Fruit fly (Drosophila melanogaster) whole organism: ENCODE data around the gene CG14269.

Experiments
- CG8478 ChIP-seq: fragments of >200 bp; optimal IDR thresholded peaks from 2 replicates; lab custom pipeline; 2018; ENCODE audit warnings: inconsistent platforms
- Dll ChIP-seq: fragments of >200 bp; optimal IDR thresholded peaks from 2 replicates; lab custom pipeline; 2017
- EcR ChIP-seq, 2 experiments: fragments of >200 bp; optimal IDR thresholded peaks; 2 replicates each; lab custom pipeline; 2017; ENCODE audit warnings: missing biosample characterization in 2 of 2, missing genetic modification characterization in 2 of 2, missing genetic modification reagents in 2 of 2
- pan ChIP-seq: fragments of >200 bp; optimal IDR thresholded peaks from 2 replicates; lab custom pipeline; 2017
- psq ChIP-seq: fragments of >200 bp; optimal IDR thresholded peaks from 2 replicates; lab custom pipeline; 2017
- usp ChIP-seq: fragments of >200 bp; optimal IDR thresholded peaks from 2 replicates; lab custom pipeline; 2017; ENCODE audit warnings: missing biosample characterization, missing genetic modification characterization, mixed read lengths

The CG14269 gene

dm6 chrX:3458491-3458890, 22.9 kb upstream of the CG14269 start:
- TF ChIP-seq EcR (GFP tag; optimal IDR thresholded peaks at IDR 0.05; lab: Kevin White, UChicago) (no peak), usp (GFP tag; lab: Kevin White, UChicago) (no peak), pan (lab: Kevin White, UChicago) (no peak), psq (lab: Kevin White, UChicago) (no peak), CG8478 (lab: Kevin White, UChicago) (no peak), Dll (lab: Kevin White, UChicago) (no peak)

- TF ChIP-seq usp (GFP tag; lab: Kevin White, UChicago), result no peak
- TF ChIP-seq pan (lab: Kevin White, UChicago), result no peak
- TF ChIP-seq Dll (lab: Kevin White, UChicago), result no peak
- no peak for TF ChIP-seq CG8478 (lab: Kevin White, UChicago)
- no peak for TF ChIP-seq EcR (GFP tag; optimal IDR thresholded peaks at IDR 0.05; lab: Kevin White, UChicago)
Observed at dm6 chrX:3457518-3457917, 21.9 kb upstream of the CG14269 start.

dm6 chrX:3455431-3456001, 19.9 kb upstream of the CG14269 start:
- no peak for TF ChIP-seq psq (lab: Kevin White, UChicago)
- no peak for TF ChIP-seq pan (lab: Kevin White, UChicago)
- no peak for TF ChIP-seq Dll (lab: Kevin White, UChicago)
- no peak for TF ChIP-seq CG8478 (lab: Kevin White, UChicago)
- no peak for TF ChIP-seq usp (GFP tag; lab: Kevin White, UChicago)

- TF ChIP-seq pan (lab: Kevin White, UChicago) (no peak), usp (GFP tag; lab: Kevin White, UChicago) (no peak), CG8478 (lab: Kevin White, UChicago) (no peak), psq (lab: Kevin White, UChicago) (no peak), EcR (GFP tag; optimal IDR thresholded peaks at IDR 0.05; lab: Kevin White, UChicago) (no peak), Dll (lab: Kevin White, UChicago) (no peak)
Observed at dm6 chrX:3454715-3455114, 19.1 kb upstream of the CG14269 start.

- TF ChIP-seq Dll (lab: Kevin White, UChicago) (no peak), pan (lab: Kevin White, UChicago) (no peak), CG8478 (lab: Kevin White, UChicago) (no peak), EcR (GFP tag; optimal IDR thresholded peaks at IDR 0.05; lab: Kevin White, UChicago) (no peak), usp (GFP tag; lab: Kevin White, UChicago) (no peak), psq (lab: Kevin White, UChicago) (no peak)
Observed at dm6 chrX:3453038-3453819, 17.6 kb upstream of the CG14269 start.

- TF ChIP-seq psq (lab: Kevin White, UChicago) (no peak), usp (GFP tag; lab: Kevin White, UChicago) (no peak), EcR (GFP tag; optimal IDR thresholded peaks at IDR 0.05; lab: Kevin White, UChicago) (no peak), Dll (lab: Kevin White, UChicago) (no peak), pan (lab: Kevin White, UChicago) (no peak)
Observed at dm6 chrX:3451916-3452315, 16.3 kb upstream of the CG14269 start.

- no peak for TF ChIP-seq pan (lab: Kevin White, UChicago)
- TF ChIP-seq Dll (lab: Kevin White, UChicago), result no peak
- no peak for TF ChIP-seq psq (lab: Kevin White, UChicago)
- TF ChIP-seq CG8478 (lab: Kevin White, UChicago), result no peak
- TF ChIP-seq usp (GFP tag; lab: Kevin White, UChicago), result no peak
- no peak for TF ChIP-seq EcR (GFP tag; optimal IDR thresholded peaks at IDR 0.05; lab: Kevin White, UChicago)
Observed at dm6 chrX:3451250-3451786, 15.7 kb upstream of the CG14269 start.

- no peak for TF ChIP-seq EcR (GFP tag; optimal IDR thresholded peaks at IDR 0.05; lab: Kevin White, UChicago)
- no peak for TF ChIP-seq Dll (lab: Kevin White, UChicago)
- no peak for TF ChIP-seq pan (lab: Kevin White, UChicago)
- no peak for TF ChIP-seq usp (GFP tag; lab: Kevin White, UChicago)
- no peak for TF ChIP-seq CG8478 (lab: Kevin White, UChicago)
- no peak for TF ChIP-seq psq (lab: Kevin White, UChicago)
Observed at dm6 chrX:3448893-3449394, 13.3 kb upstream of the CG14269 start, which contains the start of gene CG12535. Gene CG12535, minus strand, starts transcription at chrX:3448943.

dm6 chrX:3447718-3448523, 12.3 kb upstream of the CG14269 start:
- TF ChIP-seq CG8478 (lab: Kevin White, UChicago) (no peak), pan (lab: Kevin White, UChicago) (no peak), EcR (GFP tag; optimal IDR thresholded peaks at IDR 0.05; lab: Kevin White, UChicago) (no peak), usp (GFP tag; lab: Kevin White, UChicago) (no peak), Dll (lab: Kevin White, UChicago) (no peak), psq (lab: Kevin White, UChicago) (no peak)

- no peak for TF ChIP-seq psq (lab: Kevin White, UChicago)
- no peak for TF ChIP-seq CG8478 (lab: Kevin White, UChicago)
- no peak for TF ChIP-seq Dll (lab: Kevin White, UChicago)
- TF ChIP-seq EcR (GFP tag; optimal IDR thresholded peaks at IDR 0.05; lab: Kevin White, UChicago), result no peak
- TF ChIP-seq pan (lab: Kevin White, UChicago), result no peak
- TF ChIP-seq usp (GFP tag; lab: Kevin White, UChicago), result no peak
Observed at dm6 chrX:3446650-3447049, 11.0 kb upstream of the CG14269 start.
